Fruit fly (Drosophila melanogaster): ENCODE data around the gene bchs.

The bchs gene

dm6 chr2L:5944305-5945282 lies 37.6 kb downstream of the bchs start (continued):
- TF ChIP-seq Trl (optimal IDR thresholded peaks at IDR 0.05) = peak in 1 of 2 experiments; percentile 87
- peak; percentile 3 for TF ChIP-seq Trl (GFP tag; optimal IDR thresholded peaks at IDR 0.05)
- no peak for TF ChIP-seq sna (GFP tag; IDR thresholded peaks at IDR 0.05; ENCODE audit: partially characterized antibody)
- no peak for TF ChIP-seq CG1233 (GFP tag; optimal IDR thresholded peaks at IDR 0.05)
- no peak for TF ChIP-seq fru (optimal IDR thresholded peaks at IDR 0.05)
- no peak for TF ChIP-seq fd96Cb (tag; optimal IDR thresholded peaks at IDR 0.05)
- peak; percentile 33 for TF ChIP-seq CG17912 (GFP tag; optimal IDR thresholded peaks at IDR 0.05)
- TF ChIP-seq CG3847 (GFP tag; IDR thresholded peaks at IDR 0.05) = no peak
- TF ChIP-seq Bteb2 (GFP tag; optimal IDR thresholded peaks at IDR 0.05) = no peak
- TF ChIP-seq CG10431 (GFP tag; optimal IDR thresholded peaks at IDR 0.05) = no peak
- TF ChIP-seq crc (GFP tag; optimal IDR thresholded peaks at IDR 0.05) = no peak
- TF ChIP-seq vnd (GFP tag; IDR thresholded peaks at IDR 0.05; ENCODE audit: partially characterized antibody) = peak; percentile 74; the same call in 2 of the 3 replicates
- no peak for TF ChIP-seq CG7786 (GFP tag; optimal IDR thresholded peaks at IDR 0.05)
- TF ChIP-seq CG5180 (GFP tag; optimal IDR thresholded peaks at IDR 0.05) = no peak
- no peak for TF ChIP-seq NC2β (GFP tag; optimal IDR thresholded peaks at IDR 0.05)
- TF ChIP-seq Pdp1 (GFP tag; optimal IDR thresholded peaks at IDR 0.05) = peak in 1 of 2 experiments; percentile 98
- no peak for TF ChIP-seq kah (GFP tag; optimal IDR thresholded peaks at IDR 0.05)
- TF ChIP-seq CG32532 (GFP tag; IDR thresholded peaks at IDR 0.05) = no peak
- TF ChIP-seq Vsx1 (GFP tag; optimal IDR thresholded peaks at IDR 0.05) = peak; percentile 95
- no peak for TF ChIP-seq CG11398 (GFP tag; optimal IDR thresholded peaks at IDR 0.05)
- peak; percentile 46; the same call in 1 of the 3 replicates for TF ChIP-seq CG16813 (GFP tag; IDR thresholded peaks at IDR 0.05; ENCODE audit: partially characterized antibody)
- TF ChIP-seq Hr78 (GFP tag; optimal IDR thresholded peaks at IDR 0.05) = peak in 1 of 2 experiments; percentile 99
- TF ChIP-seq CG9215 (GFP tag; IDR thresholded peaks at IDR 0.05) = no peak
- no peak for TF ChIP-seq CG12219 (GFP tag; optimal IDR thresholded peaks at IDR 0.05)
- no peak for TF ChIP-seq dimm (GFP tag; IDR thresholded peaks at IDR 0.05)
- TF ChIP-seq CG11504 (tag; optimal IDR thresholded peaks at IDR 0.05) = no peak
- peak; percentile 47 for TF ChIP-seq CG1832 (GFP tag; optimal IDR thresholded peaks at IDR 0.05)
- no peak for TF ChIP-seq ems (GFP tag; optimal IDR thresholded peaks at IDR 0.05)
- TF ChIP-seq ara (GFP tag; IDR thresholded peaks at IDR 0.05) = no peak
- TF ChIP-seq CG2712 (tag; optimal IDR thresholded peaks at IDR 0.05) = no peak
- TF ChIP-seq CG17829 (tag; optimal IDR thresholded peaks at IDR 0.05) = no peak
- TF ChIP-seq Abd-B (GFP tag; optimal IDR thresholded peaks at IDR 0.05) = no peak
- no peak for TF ChIP-seq h (optimal IDR thresholded peaks at IDR 0.05)
- 0 out of 2 replicates have a peak, but pooled peaks have one; percentile 14 for TF ChIP-seq CG10959 (GFP tag; IDR thresholded peaks at IDR 0.05)
- no peak for TF ChIP-seq CG8089 (GFP tag; optimal IDR thresholded peaks at IDR 0.05)
- TF ChIP-seq grau (tag; optimal IDR thresholded peaks at IDR 0.05) = no peak
- TF ChIP-seq CG14014 (GFP tag; IDR thresholded peaks at IDR 0.05) = 0 out of 2 replicates have a peak, but pooled peaks have one; percentile 5
- no peak for TF ChIP-seq az2 (GFP tag; optimal IDR thresholded peaks at IDR 0.05)
- TF ChIP-seq pfk (GFP tag; optimal IDR thresholded peaks at IDR 0.05) = no peak
- TF ChIP-seq schlank (tag; optimal IDR thresholded peaks at IDR 0.05) = no peak
- no peak for TF ChIP-seq ap (GFP tag; IDR thresholded peaks at IDR 0.05)
- TF ChIP-seq Spps (tag; optimal IDR thresholded peaks at IDR 0.05) = no peak
- no peak for TF ChIP-seq CG13123 (GFP tag; optimal IDR thresholded peaks at IDR 0.05)
- TF ChIP-seq CG15601 (tag; optimal IDR thresholded peaks at IDR 0.05) = no peak
- TF ChIP-seq hkb (optimal IDR thresholded peaks at IDR 0.05) = no peak
- peak; percentile 63; the same call in 1 of the 2 replicates for TF ChIP-seq hkb (GFP tag; IDR thresholded peaks at IDR 0.05)
- TF ChIP-seq H2.0 (GFP tag; IDR thresholded peaks at IDR 0.05) = peak; percentile 45
- TF ChIP-seq CG31365 (tag; optimal IDR thresholded peaks at IDR 0.05) = no peak
- TF ChIP-seq onecut (GFP tag; IDR thresholded peaks at IDR 0.05) = peak; percentile 18; the same call in 1 of the 2 replicates
- no peak for TF ChIP-seq br (optimal IDR thresholded peaks at IDR 0.05)
